Fruit fly (Drosophila melanogaster) whole organism, adult: Measurements from ENCODE around the gene Klp61F.

Experiments used
- CG12768 ChIP-seq: fragments of 200-800 bp; sonication (Bioruptor generic); optimal IDR thresholded peaks from 2 replicates; lab custom pipeline; 2017; ENCODE audit warnings: missing biosample characterization, missing genetic modification characterization, mild to moderate bottlenecking, moderate library complexity, missing genetic modification reagents
- CG1620 ChIP-seq: fragments of 200-800 bp; sonication (Bioruptor generic); optimal IDR thresholded peaks from 2 replicates; lab custom pipeline; 2016; ENCODE audit warnings: missing biosample characterization, missing genetic modification characterization
- CG5204 ChIP-seq: fragments of 200-800 bp; sonication (Bioruptor generic); optimal IDR thresholded peaks from 2 replicates; lab custom pipeline; 2016; ENCODE audit warnings: missing biosample characterization, missing genetic modification characterization
- Clk ChIP-seq: fragments of 200-800 bp; sonication (Bioruptor generic); optimal IDR thresholded peaks from 2 replicates; lab custom pipeline; 2017; ENCODE audit warnings: missing biosample characterization, missing genetic modification characterization
- Crg-1 ChIP-seq: fragments of 200-800 bp; sonication (Bioruptor generic); optimal IDR thresholded peaks from 2 replicates; lab custom pipeline; 2016; ENCODE audit warnings: missing biosample characterization, missing genetic modification characterization
- Hr96 ChIP-seq: fragments of 200-800 bp; sonication (Bioruptor generic); optimal IDR thresholded peaks from 2 replicates; lab custom pipeline; 2016; ENCODE audit warnings: missing biosample characterization, missing genetic modification characterization
- cnc ChIP-seq, 2 experiments: fragments of >200 bp; optimal IDR thresholded peaks; 2 replicates each; lab custom pipeline; 2017
- kay ChIP-seq: fragments of 200-800 bp; sonication (Bioruptor generic); peaks from one replicate; lab custom pipeline; 2016; ENCODE audit warnings: missing biosample characterization, missing genetic modification characterization, borderline replicate concordance
- ovo ChIP-seq: fragments of 200-800 bp; sonication (Bioruptor generic); optimal IDR thresholded peaks from 2 replicates; lab custom pipeline; 2016; ENCODE audit warnings: missing biosample characterization, missing genetic modification characterization
- pad ChIP-seq: fragments of 200-800 bp; sonication (Bioruptor generic); optimal IDR thresholded peaks from 3 replicates; lab custom pipeline; 2017; ENCODE audit warnings: missing biosample characterization, missing genetic modification characterization, mild to moderate bottlenecking, moderate library complexity, missing genetic modification reagents

- TF ChIP-seq pad (GFP tag; lab: Kevin White, UChicago) (no peak), cnc (optimal IDR thresholded peaks at IDR 0.05; lab: Kevin White, UChicago) (no peak), CG5204 (no peak), Clk (no peak), ovo (GFP tag; lab: Kevin White, UChicago) (no peak), CG12768 (GFP tag; lab: Kevin White, UChicago) (no peak), Crg-1 (no peak), CG1620 (GFP tag; lab: Kevin White, UChicago) (no peak), Hr96 (GFP tag; lab: Kevin White, UChicago) (no peak), kay (no peak)
These were observed 19.3 kb upstream of the Klp61F start for dm6 chr3L:1264998-1265397.
